Fruit fly (Drosophila melanogaster) whole organism, embryonic: ENCODE results near the gene CG2182.

Source experiments
- Abd-B ChIP-seq: fragments of 200-800 bp; sonication (Bioruptor generic); optimal IDR thresholded peaks from 2 replicates; lab custom pipeline; 2018; ENCODE audit warnings: missing biosample characterization, mild to moderate bottlenecking, missing genetic modification characterization, moderate library complexity
- Aef1 ChIP-seq: fragments of 200-800 bp; sonication (Bioruptor generic); IDR thresholded peaks from 3 replicates; pipeline ENCODE4 v1.3.6; 2022; ENCODE audit warnings: missing biosample characterization, missing genetic modification characterization
- Asciz ChIP-seq: fragments of 200-800 bp; sonication (Bioruptor generic); optimal IDR thresholded peaks from 2 replicates; lab custom pipeline; 2017; ENCODE audit warnings: missing biosample characterization, mild to moderate bottlenecking, missing genetic modification characterization, missing genetic modification reagents
- Atf-2 ChIP-seq: fragments of 200-800 bp; sonication (Bioruptor generic); optimal IDR thresholded peaks from 2 replicates; lab custom pipeline; 2016; ENCODE audit warnings: missing biosample characterization, missing genetic modification characterization
- BEAF-32 ChIP-seq: fragments of 200-800 bp; sonication (Bioruptor generic); optimal IDR thresholded peaks from 3 replicates; lab custom pipeline; 2017; ENCODE audit warnings: missing biosample characterization, missing genetic modification characterization, mild to moderate bottlenecking, moderate library complexity, missing genetic modification reagents
- CG1024 ChIP-seq: fragments of 200-800 bp; sonication (Bioruptor generic); IDR thresholded peaks from 2 replicates; pipeline ENCODE4 v1.3.6; 2022; ENCODE audit warnings: missing biosample characterization, missing genetic modification characterization
- CG12155 ChIP-seq: fragments of 200-800 bp; sonication (Bioruptor generic); optimal IDR thresholded peaks from 3 replicates; lab custom pipeline; 2016; ENCODE audit warnings: missing biosample characterization, missing genetic modification characterization
- CG13123 ChIP-seq: fragments of 200-800 bp; sonication (Bioruptor generic); optimal IDR thresholded peaks from 2 replicates; lab custom pipeline; 2016; ENCODE audit warnings: missing biosample characterization, missing genetic modification characterization
- CG13775 ChIP-seq: fragments of 200-800 bp; sonication (Bioruptor generic); optimal IDR thresholded peaks from 3 replicates; lab custom pipeline; 2017; ENCODE audit warnings: missing biosample characterization, mild to moderate bottlenecking, missing genetic modification characterization
- CG16863 ChIP-seq: fragments of 200-800 bp; sonication (Bioruptor generic); optimal IDR thresholded peaks from 3 replicates; lab custom pipeline; 2016; ENCODE audit warnings: missing biosample characterization, missing genetic modification characterization
- CG17912 ChIP-seq: fragments of 200-800 bp; sonication (Bioruptor generic); optimal IDR thresholded peaks from 2 replicates; lab custom pipeline; 2018; ENCODE audit warnings: missing biosample characterization, mild to moderate bottlenecking, missing genetic modification characterization
- CG18011 ChIP-seq: fragments of 200-800 bp; sonication (Bioruptor generic); optimal IDR thresholded peaks from 2 replicates; lab custom pipeline; 2017; ENCODE audit warnings: missing biosample characterization, missing genetic modification characterization, mild to moderate bottlenecking, moderate library complexity, missing genotype
- CG18599 ChIP-seq: fragments of 200-800 bp; sonication (Bioruptor generic); optimal IDR thresholded peaks from 3 replicates; lab custom pipeline; 2017; ENCODE audit warnings: missing biosample characterization, missing genetic modification characterization, mild to moderate bottlenecking, moderate library complexity, missing genetic modification reagents
- CG31388 ChIP-seq: fragments of 200-800 bp; sonication (Bioruptor generic); optimal IDR thresholded peaks from 2 replicates; lab custom pipeline; 2016; ENCODE audit warnings: missing biosample characterization, missing genetic modification characterization
- CG3838 ChIP-seq: fragments of 200-800 bp; sonication (Bioruptor generic); optimal IDR thresholded peaks from 3 replicates; lab custom pipeline; 2016; ENCODE audit warnings: missing biosample characterization, missing genetic modification characterization
- CG3847 ChIP-seq: fragments of 200-800 bp; sonication (Bioruptor generic); IDR thresholded peaks from 2 replicates; pipeline ENCODE4 v1.3.6; 2022; ENCODE audit warnings: missing biosample characterization, missing genetic modification characterization
- CG7271 ChIP-seq: fragments of 200-800 bp; sonication (Bioruptor generic); optimal IDR thresholded peaks from 2 replicates; lab custom pipeline; 2018; ENCODE audit warnings: missing biosample characterization, mild to moderate bottlenecking, missing genetic modification characterization, moderate library complexity
- CG9817 ChIP-seq: fragments of 200-800 bp; sonication (Bioruptor generic); optimal IDR thresholded peaks from 2 replicates; lab custom pipeline; 2018; ENCODE audit warnings: missing biosample characterization, mild to moderate bottlenecking, missing genetic modification characterization, moderate library complexity
- Dip3 ChIP-seq: fragments of 200-800 bp; sonication (Bioruptor generic); optimal IDR thresholded peaks from 3 replicates; lab custom pipeline; 2016; ENCODE audit warnings: missing biosample characterization, missing genetic modification characterization
- Dref ChIP-seq: fragments of 200-800 bp; sonication (Bioruptor generic); IDR thresholded peaks from 2 replicates; pipeline ENCODE4 v1.3.6; 2022; ENCODE audit warnings: missing biosample characterization, missing genetic modification characterization
- Ets65A ChIP-seq: fragments of 200-800 bp; sonication (Bioruptor generic); peaks from one replicate; lab custom pipeline; 2016; ENCODE audit warnings: missing biosample characterization, missing genetic modification characterization
- H15 ChIP-seq: fragments of 200-800 bp; sonication (Bioruptor generic); IDR thresholded peaks from 3 replicates; pipeline ENCODE4 v1.3.6; 2022; ENCODE audit warnings: missing biosample characterization, missing genetic modification characterization
- HHEX ChIP-seq: fragments of 200-800 bp; sonication (Bioruptor generic); optimal IDR thresholded peaks from 3 replicates; lab custom pipeline; 2017; ENCODE audit warnings: missing biosample characterization, mild to moderate bottlenecking, missing genetic modification characterization, missing genetic modification reagents
- HLH4C ChIP-seq: fragments of 200-800 bp; sonication (Bioruptor generic); IDR thresholded peaks from 3 replicates; pipeline ENCODE4 v1.3.6; 2022; ENCODE audit warnings: missing biosample characterization, missing genetic modification characterization; ENCODE audit not compliant: partially characterized antibody
- HmgD ChIP-seq: fragments of 200-800 bp; sonication (Bioruptor generic); optimal IDR thresholded peaks from 3 replicates; lab custom pipeline; 2016; ENCODE audit warnings: missing biosample characterization, missing genetic modification characterization
- Hmx ChIP-seq: fragments of 200-800 bp; sonication (Bioruptor generic); optimal IDR thresholded peaks from 2 replicates; lab custom pipeline; 2016; ENCODE audit warnings: missing biosample characterization, missing genetic modification characterization
- Jarid2 ChIP-seq: fragments of 200-800 bp; sonication (Bioruptor generic); optimal IDR thresholded peaks from 3 replicates; lab custom pipeline; 2017; ENCODE audit warnings: mild to moderate bottlenecking, missing biosample characterization, missing genetic modification reagents, missing genetic modification characterization
- Lpt ChIP-seq: fragments of >200 bp; optimal IDR thresholded peaks from 2 replicates; lab custom pipeline; 2018; ENCODE audit warnings: missing biosample characterization, missing genetic modification characterization
- Mrtf ChIP-seq: fragments of 200-800 bp; sonication (Bioruptor generic); IDR thresholded peaks from 3 replicates; pipeline ENCODE4 v1.3.6; 2022; ENCODE audit warnings: missing biosample characterization, missing genetic modification characterization
- NfI ChIP-seq: fragments of 200-800 bp; sonication (Bioruptor generic); optimal IDR thresholded peaks from 3 replicates; lab custom pipeline; 2018; ENCODE audit warnings: missing biosample characterization, mild to moderate bottlenecking, missing genetic modification characterization, moderate library complexity
- Opbp ChIP-seq: fragments of 200-800 bp; sonication (Bioruptor generic); IDR thresholded peaks from 3 replicates; pipeline ENCODE4 v1.3.6; 2022; ENCODE audit warnings: missing biosample characterization, missing genetic modification characterization; ENCODE audit not compliant: partially characterized antibody
- Ptx1 ChIP-seq: fragments of 200-800 bp; sonication (Bioruptor generic); IDR thresholded peaks from 2 replicates; pipeline ENCODE4 v1.3.6; 2022; ENCODE audit warnings: missing biosample characterization, missing genetic modification characterization
- Tbp ChIP-seq: fragments of >200 bp; optimal IDR thresholded peaks from 2 replicates; lab custom pipeline; 2018; ENCODE audit warnings: missing biosample characterization, missing genetic modification characterization
- ato ChIP-seq: fragments of 200-800 bp; sonication (Bioruptor generic); IDR thresholded peaks from 2 replicates; pipeline ENCODE4 v1.3.6; 2022; ENCODE audit warnings: missing biosample characterization, missing genetic modification characterization; ENCODE audit not compliant: partially characterized antibody
- da ChIP-seq: fragments of 200-800 bp; sonication (Bioruptor generic); optimal IDR thresholded peaks from 2 replicates; lab custom pipeline; 2016; ENCODE audit warnings: missing biosample characterization, missing genetic modification characterization
- dan ChIP-seq: fragments of 200-800 bp; sonication (Bioruptor generic); IDR thresholded peaks from 2 replicates; pipeline ENCODE4 v1.3.6; 2022; ENCODE audit warnings: missing biosample characterization, missing genetic modification characterization
- danr ChIP-seq: fragments of 200-800 bp; sonication (Bioruptor generic); IDR thresholded peaks from 2 replicates; pipeline ENCODE4 v1.3.6; 2022; ENCODE audit warnings: missing biosample characterization, missing genetic modification characterization
- dimm ChIP-seq: fragments of 200-800 bp; sonication (Bioruptor generic); IDR thresholded peaks from 2 replicates; pipeline ENCODE4 v1.3.6; 2022; ENCODE audit warnings: missing biosample characterization, missing genetic modification characterization
- eve ChIP-seq, 2 experiments: fragments of >200 bp; optimal IDR thresholded peaks; 2 replicates each; lab custom pipeline; 2017; ENCODE audit warnings: missing biosample characterization in 2 of 2, missing genetic modification characterization in 2 of 2
- eyg ChIP-seq: fragments of 200-800 bp; sonication (Bioruptor generic); optimal IDR thresholded peaks from 3 replicates; lab custom pipeline; 2016; ENCODE audit warnings: missing biosample characterization, missing genetic modification characterization
- h ChIP-seq: fragments of >200 bp; optimal IDR thresholded peaks from 2 replicates; lab custom pipeline; 2017
- ham ChIP-seq: fragments of 200-800 bp; sonication (Bioruptor generic); IDR thresholded peaks from 2 replicates; pipeline ENCODE4 v1.3.6; 2022; ENCODE audit warnings: missing biosample characterization, missing genetic modification characterization
- ind ChIP-seq: fragments of 200-800 bp; sonication (Bioruptor generic); optimal IDR thresholded peaks from 3 replicates; lab custom pipeline; 2016; ENCODE audit warnings: missing biosample characterization, missing genetic modification characterization
- jing ChIP-seq: fragments of 200-800 bp; sonication (Bioruptor generic); optimal IDR thresholded peaks from 2 replicates; lab custom pipeline; 2018; ENCODE audit warnings: missing biosample characterization, mild to moderate bottlenecking, missing genetic modification characterization
- pita ChIP-seq: fragments of 200-800 bp; sonication (Bioruptor generic); optimal IDR thresholded peaks from 2 replicates; lab custom pipeline; 2017; ENCODE audit warnings: missing biosample characterization, mild to moderate bottlenecking, missing genetic modification characterization
- sc ChIP-seq, 3 experiments: fragments of >200 bp in 2 of 3; fragments of 200-800 bp in 1 of 3; sonication (Bioruptor generic) in 1 of 3; optimal IDR thresholded peaks; 2 replicates in 2 of 3; 3 replicates in 1 of 3; lab custom pipeline; 2017; ENCODE audit warnings: mild to moderate bottlenecking in 1 of 3, missing biosample characterization in 1 of 3, missing genetic modification characterization in 1 of 3, missing genetic modification reagents in 1 of 3
- sr ChIP-seq: fragments of 200-800 bp; sonication (Bioruptor generic); IDR thresholded peaks from 3 replicates; pipeline ENCODE4 v1.3.6; 2022; ENCODE audit warnings: missing biosample characterization, missing genetic modification characterization
- tna ChIP-seq: fragments of 200-800 bp; sonication (Bioruptor generic); IDR thresholded peaks from 2 replicates; pipeline ENCODE4 v1.3.6; 2022; ENCODE audit warnings: missing biosample characterization, missing genetic modification characterization; ENCODE audit not compliant: partially characterized antibody
- trh ChIP-seq: fragments of 200-800 bp; sonication (Bioruptor generic); optimal IDR thresholded peaks from 2 replicates; lab custom pipeline; 2016; ENCODE audit warnings: missing biosample characterization, missing genetic modification characterization
- unc-4 ChIP-seq: fragments of 200-800 bp; sonication (Bioruptor generic); IDR thresholded peaks from 2 replicates; pipeline ENCODE4 v1.3.6; 2022; ENCODE audit warnings: missing biosample characterization, missing genetic modification characterization; ENCODE audit not compliant: partially characterized antibody

Gene CG2182

dm6 chr3R:5705469-5706067 is 45.9 kb upstream of the CG2182 start (continued):
- peak; percentile 36 for TF ChIP-seq CG12155 (GFP tag; lab: Kevin White, UChicago)
- 0 out of 3 replicates have a peak, but pooled peaks have one; percentile 25 for TF ChIP-seq H15
- TF ChIP-seq CG7271 (tag; lab: Kevin White, UChicago), result no peak
- TF ChIP-seq CG31388, result no peak
- no peak for TF ChIP-seq HmgD (GFP tag; lab: Kevin White, UChicago)
- TF ChIP-seq Jarid2 (GFP tag; lab: Kevin White, UChicago), result no peak
- TF ChIP-seq NfI, result peak; percentile 58
- TF ChIP-seq h, result no peak
- peak; percentile 58 for TF ChIP-seq CG13775 (GFP tag; lab: Kevin White, UChicago)
- TF ChIP-seq eyg (GFP tag; lab: Kevin White, UChicago), result no peak
- peak; percentile 58 for TF ChIP-seq HHEX
- TF ChIP-seq sr (GFP tag; lab: Robert Waterston, UW), result no peak
- TF ChIP-seq CG3847 (GFP tag; lab: Robert Waterston, UW), result peak; percentile 27; the same call in 1 of the 2 replicates
- TF ChIP-seq dan, result no peak
- TF ChIP-seq ind (GFP tag; lab: Kevin White, UChicago), result peak; percentile 42
- TF ChIP-seq CG9817 (tag; lab: Kevin White, UChicago), result peak; percentile 57
- TF ChIP-seq Hmx (GFP tag; lab: Kevin White, UChicago), result no peak
- no peak for TF ChIP-seq CG1024 (GFP tag; lab: Robert Waterston, UW)
- TF ChIP-seq CG3838 (GFP tag; lab: Kevin White, UChicago), result no peak
- TF ChIP-seq CG16863 (GFP tag; lab: Kevin White, UChicago), result peak; percentile 29
- TF ChIP-seq BEAF-32, result no peak
- peak; percentile 43 for TF ChIP-seq Atf-2 (GFP tag; lab: Kevin White, UChicago)
- TF ChIP-seq da (GFP tag; lab: Kevin White, UChicago), result no peak
- no peak for TF ChIP-seq Aef1 (GFP tag; lab: Robert Waterston, UW)
- no peak for TF ChIP-seq pita (GFP tag; lab: Kevin White, UChicago)
- no peak for TF ChIP-seq CG17912
- no peak for TF ChIP-seq ham (GFP tag; lab: Robert Waterston, UW)
- TF ChIP-seq Ptx1 (GFP tag; lab: Robert Waterston, UW), result peak; percentile 47; the same call in 1 of the 2 replicates
- peak; percentile 16 for TF ChIP-seq Dip3 (GFP tag; lab: Kevin White, UChicago)
- no peak for TF ChIP-seq Opbp (GFP tag; lab: Robert Waterston, UW)
- peak; percentile 64 for TF ChIP-seq CG18599 (GFP tag; lab: Kevin White, UChicago)
- TF ChIP-seq Ets65A (GFP tag; lab: Kevin White, UChicago), result peak; percentile 90
- no peak for TF ChIP-seq trh (GFP tag; lab: Kevin White, UChicago)
- TF ChIP-seq eve (GFP tag; optimal IDR thresholded peaks at IDR 0.05; lab: Kevin White, UChicago), result no peak
- TF ChIP-seq dimm (GFP tag; lab: Robert Waterston, UW), result no peak
- no peak for TF ChIP-seq unc-4 (GFP tag; lab: Robert Waterston, UW)
- peak; percentile 23 for TF ChIP-seq CG18011 (GFP tag; lab: Kevin White, UChicago)
- TF ChIP-seq Mrtf (GFP tag; lab: Robert Waterston, UW), result peak; percentile 23; the same call in 1 of the 3 replicates
- peak; percentile 36; the same call in 1 of the 2 replicates for TF ChIP-seq danr (GFP tag; lab: Robert Waterston, UW)
- peak; percentile 40 for TF ChIP-seq jing (GFP tag; lab: Kevin White, UChicago)
- no peak for TF ChIP-seq HLH4C (GFP tag; lab: Robert Waterston, UW)
- peak; percentile 51 for TF ChIP-seq Abd-B (GFP tag; lab: Kevin White, UChicago)
- TF ChIP-seq ato, result no peak
- peak; percentile 72 for TF ChIP-seq Asciz (GFP tag; lab: Kevin White, UChicago)
- no peak for TF ChIP-seq Lpt
- TF ChIP-seq Dref, result no peak
- TF ChIP-seq tna (GFP tag; lab: Robert Waterston, UW), result no peak
- no peak for TF ChIP-seq Tbp (GFP tag; lab: Kevin White, UChicago)
- TF ChIP-seq sc (optimal IDR thresholded peaks at IDR 0.05; lab: Kevin White, UChicago), result no peak
- TF ChIP-seq sc (GFP tag; optimal IDR thresholded peaks at IDR 0.05; lab: Kevin White, UChicago), result peak; percentile 46
- TF ChIP-seq CG13123 (GFP tag; lab: Kevin White, UChicago), result no peak
